Fruit fly (Drosophila melanogaster): ENCODE results near the gene Socs16D.

- TF ChIP-seq CG9948 (tag; optimal IDR thresholded peaks at IDR 0.05) (no peak), CG13204 (GFP tag; optimal IDR thresholded peaks at IDR 0.05) (no peak), CG4496 (GFP tag; IDR thresholded peaks at IDR 0.05) (no peak), EcR (GFP tag; optimal IDR thresholded peaks at IDR 0.05) (no peak), Snoo (tag; optimal IDR thresholded peaks at IDR 0.05) (no peak), CG12605 (GFP tag; IDR thresholded peaks at IDR 0.05) (no peak), gl (tag; optimal IDR thresholded peaks at IDR 0.05) (no peak), CG14655 (GFP tag; optimal IDR thresholded peaks at IDR 0.05) (no peak), CG8159 (tag; optimal IDR thresholded peaks at IDR 0.05) (no peak), Pif1B (GFP tag; optimal IDR thresholded peaks at IDR 0.05) (no peak), CG17806 (tag; optimal IDR thresholded peaks at IDR 0.05) (no peak)
Measured at dm6 chrX:17790710-17791109, 36.7 kb downstream of the Socs16D start, which contains the start of gene OdsH.

Data from whole organism, pupa.